Worm (Caenorhabditis elegans) whole organism, L2 larva: ENCODE measurements around the gene ugt-17.

Source experiments
- ama-1 ChIP-seq: fragments of 150-350 bp; optimal IDR thresholded peaks from 2 replicates; lab custom pipeline; 2018; ENCODE audit warnings: inconsistent platforms
- blmp-1 ChIP-seq: sonication (generic microtip); optimal IDR thresholded peaks from 2 replicates; lab custom pipeline; 2017; ENCODE audit warnings: missing genetic modification characterization, mild to moderate bottlenecking, missing compliant biosample characterization, antibody characterized with exemption, moderate library complexity; ENCODE audit not compliant: insufficient read depth
- ceh-82 ChIP-seq: fragments of 150-350 bp; optimal IDR thresholded peaks from 2 replicates; lab custom pipeline; 2014; ENCODE audit warnings: missing biosample characterization, missing genetic modification characterization
- lin-39 ChIP-seq: fragments of 150-350 bp; optimal IDR thresholded peaks from 2 replicates; lab custom pipeline; 2014; ENCODE audit warnings: missing biosample characterization, missing genetic modification reagents, missing genetic modification characterization
- unc-55 ChIP-seq: fragments of 150-350 bp; sonication (generic microtip); optimal IDR thresholded peaks from 3 replicates; lab custom pipeline; 2014; ENCODE audit warnings: missing biosample characterization, missing genetic modification reagents, missing genetic modification characterization

- TF ChIP-seq ceh-82 (tag; lab: Kevin White, UChicago) (no peak), ama-1 (no peak), unc-55 (peak; percentile 24), lin-39 (tag; lab: Kevin White, UChicago) (no peak), blmp-1 (tag; lab: Kevin White, UChicago) (no peak)
Measured at ce11 chrV:10054872-10055271, 49.9 kb downstream of the ugt-17 start, which contains the start of gene yif-1.
